Fruit fly (Drosophila melanogaster) whole organism, embryonic: ENCODE measurements around the gene CG32767.
A peak's percentile ranks its signal among the peaks of the same experiment; 100 is the strongest.

Experiments
- Atf-2 ChIP-seq: fragments of 200-800 bp; sonication (Bioruptor generic); optimal IDR thresholded peaks from 2 replicates; lab custom pipeline; 2016; ENCODE audit warnings: missing biosample characterization, missing genetic modification characterization
- CG10321 ChIP-seq: fragments of 200-800 bp; sonication (Bioruptor generic); IDR thresholded peaks from 2 replicates; pipeline ENCODE4 v1.3.6; 2022; ENCODE audit warnings: missing biosample characterization, missing genetic modification characterization
- CG11398 ChIP-seq: fragments of 200-800 bp; sonication (Bioruptor generic); optimal IDR thresholded peaks from 2 replicates; lab custom pipeline; 2016; ENCODE audit warnings: missing biosample characterization, missing genetic modification characterization
- CG13287 ChIP-seq: fragments of 200-800 bp; sonication (Bioruptor generic); IDR thresholded peaks from 2 replicates; pipeline ENCODE4 v1.3.6; 2022; ENCODE audit warnings: missing biosample characterization, missing genetic modification characterization; ENCODE audit not compliant: partially characterized antibody
- CG14860 ChIP-seq: fragments of 200-800 bp; sonication (Bioruptor generic); IDR thresholded peaks from 3 replicates; pipeline ENCODE4 v1.3.6; 2022; ENCODE audit warnings: missing biosample characterization, missing genetic modification characterization; ENCODE audit not compliant: partially characterized antibody
- CG17802 ChIP-seq: fragments of 200-800 bp; sonication (Bioruptor generic); optimal IDR thresholded peaks from 2 replicates; lab custom pipeline; 2018; ENCODE audit warnings: missing biosample characterization, mild to moderate bottlenecking, missing genetic modification characterization, moderate library complexity
- CG17829 ChIP-seq: fragments of 200-800 bp; optimal IDR thresholded peaks from 2 replicates; lab custom pipeline; 2019; ENCODE audit warnings: missing biosample characterization, mild to moderate bottlenecking, missing genetic modification characterization, moderate library complexity
- CG33213 ChIP-seq: fragments of 200-800 bp; sonication (Bioruptor generic); optimal IDR thresholded peaks from 3 replicates; lab custom pipeline; 2016; ENCODE audit warnings: missing biosample characterization, missing genetic modification characterization
- CG4328 ChIP-seq: fragments of 200-800 bp; sonication (Bioruptor generic); optimal IDR thresholded peaks from 3 replicates; lab custom pipeline; 2017; ENCODE audit warnings: missing biosample characterization, missing genetic modification reagents, missing genetic modification characterization
- CG4707 ChIP-seq: fragments of 200-800 bp; sonication (Bioruptor generic); optimal IDR thresholded peaks from 2 replicates; lab custom pipeline; 2018; ENCODE audit warnings: missing biosample characterization, mild to moderate bottlenecking, missing genetic modification characterization, moderate library complexity
- CG4730 ChIP-seq: fragments of 200-800 bp; sonication (Bioruptor generic); IDR thresholded peaks from 2 replicates; pipeline ENCODE4 v1.3.6; 2022; ENCODE audit warnings: missing biosample characterization, missing genetic modification characterization
- CG6254 ChIP-seq: fragments of 200-800 bp; sonication (Bioruptor generic); optimal IDR thresholded peaks from 3 replicates; lab custom pipeline; 2017; ENCODE audit warnings: mild to moderate bottlenecking, missing biosample characterization, missing genetic modification reagents, missing genetic modification characterization
- CG6683 ChIP-seq: fragments of 200-800 bp; sonication (Bioruptor generic); optimal IDR thresholded peaks from 2 replicates; lab custom pipeline; 2017; ENCODE audit warnings: missing biosample characterization, mild to moderate bottlenecking, missing genetic modification characterization, missing genetic modification reagents
- CG6689 ChIP-seq: fragments of 200-800 bp; sonication (Bioruptor generic); IDR thresholded peaks from 2 replicates; pipeline ENCODE4 v1.3.6; 2022; ENCODE audit warnings: missing biosample characterization, missing genetic modification characterization
- CG7556 ChIP-seq: fragments of 200-800 bp; sonication (Bioruptor generic); optimal IDR thresholded peaks from 2 replicates; lab custom pipeline; 2017; ENCODE audit warnings: missing biosample characterization, mild to moderate bottlenecking, missing genetic modification characterization
- CG7928 ChIP-seq: fragments of 200-800 bp; sonication (Bioruptor generic); optimal IDR thresholded peaks from 2 replicates; lab custom pipeline; 2017; ENCODE audit warnings: missing biosample characterization, mild to moderate bottlenecking, missing genetic modification characterization
- CG8281 ChIP-seq: fragments of 200-800 bp; sonication (Bioruptor generic); optimal IDR thresholded peaks from 2 replicates; lab custom pipeline; 2018; ENCODE audit warnings: missing biosample characterization, mild to moderate bottlenecking, missing genetic modification characterization, moderate library complexity
- CG8765 ChIP-seq: fragments of 200-800 bp; sonication (Bioruptor generic); IDR thresholded peaks from 2 replicates; pipeline ENCODE4 v1.3.6; 2022; ENCODE audit warnings: missing biosample characterization, missing genetic modification characterization
- CG9727 ChIP-seq: fragments of 200-800 bp; sonication (Bioruptor generic); optimal IDR thresholded peaks from 3 replicates; lab custom pipeline; 2017; ENCODE audit warnings: missing biosample characterization, mild to moderate bottlenecking, missing genetic modification characterization
- Camta ChIP-seq: fragments of 200-800 bp; sonication (Bioruptor generic); optimal IDR thresholded peaks from 2 replicates; lab custom pipeline; 2016; ENCODE audit warnings: missing biosample characterization, missing genetic modification characterization
- Chrac-16 ChIP-seq: fragments of 200-800 bp; sonication (Bioruptor generic); optimal IDR thresholded peaks from 3 replicates; lab custom pipeline; 2016; ENCODE audit warnings: missing biosample characterization, missing genetic modification characterization
- D19A ChIP-seq: fragments of 200-800 bp; optimal IDR thresholded peaks from 3 replicates; lab custom pipeline; 2019; ENCODE audit warnings: missing biosample characterization, mild to moderate bottlenecking, missing genetic modification characterization, moderate library complexity
- Dip2 ChIP-seq: fragments of 200-800 bp; sonication (Bioruptor generic); IDR thresholded peaks from 2 replicates; pipeline ENCODE4 v1.3.6; 2022; ENCODE audit warnings: missing biosample characterization, missing genetic modification characterization
- Ets97D ChIP-seq: fragments of 200-800 bp; sonication (Bioruptor generic); optimal IDR thresholded peaks from 3 replicates; lab custom pipeline; 2016; ENCODE audit warnings: missing biosample characterization, missing genetic modification characterization
- Kr ChIP-seq: fragments of 200-800 bp; sonication (Bioruptor generic); optimal IDR thresholded peaks from 2 replicates; lab custom pipeline; 2017; ENCODE audit warnings: missing biosample characterization, mild to moderate bottlenecking, missing genetic modification characterization
- Mes4 ChIP-seq: fragments of 200-800 bp; sonication (Bioruptor generic); optimal IDR thresholded peaks from 2 replicates; lab custom pipeline; 2016; ENCODE audit warnings: missing biosample characterization, missing genetic modification characterization
- Oli ChIP-seq: fragments of 200-800 bp; sonication (Bioruptor generic); optimal IDR thresholded peaks from 2 replicates; lab custom pipeline; 2018; ENCODE audit warnings: missing biosample characterization, mild to moderate bottlenecking, missing genetic modification characterization, moderate library complexity
- Sry-δ ChIP-seq: fragments of 200-800 bp; sonication (Bioruptor generic); optimal IDR thresholded peaks from 2 replicates; lab custom pipeline; 2016; ENCODE audit warnings: missing biosample characterization, missing genetic modification characterization
- Xbp1 ChIP-seq: fragments of 200-800 bp; sonication (Bioruptor generic); optimal IDR thresholded peaks from 3 replicates; lab custom pipeline; 2016; ENCODE audit warnings: missing biosample characterization, mild to moderate bottlenecking, missing genetic modification characterization
- ac ChIP-seq: fragments of 200-800 bp; sonication (Bioruptor generic); optimal IDR thresholded peaks from 3 replicates; lab custom pipeline; 2017; ENCODE audit warnings: missing biosample characterization, mild to moderate bottlenecking, missing genetic modification characterization
- bbx ChIP-seq: fragments of 200-800 bp; sonication (Bioruptor generic); IDR thresholded peaks from 2 replicates; pipeline ENCODE4 v1.3.6; 2022; ENCODE audit warnings: missing biosample characterization, missing genetic modification characterization; ENCODE audit not compliant: partially characterized antibody
- dan ChIP-seq: fragments of 200-800 bp; sonication (Bioruptor generic); IDR thresholded peaks from 2 replicates; pipeline ENCODE4 v1.3.6; 2022; ENCODE audit warnings: missing biosample characterization, missing genetic modification characterization
- esg ChIP-seq: fragments of 200-800 bp; sonication (Bioruptor generic); conservative IDR thresholded peaks from 2 replicates; pipeline ENCODE4 v1.3.6; 2022; ENCODE audit warnings: missing biosample characterization, missing genetic modification characterization
- eyg ChIP-seq: fragments of 200-800 bp; sonication (Bioruptor generic); optimal IDR thresholded peaks from 3 replicates; lab custom pipeline; 2016; ENCODE audit warnings: missing biosample characterization, missing genetic modification characterization
- fd96Cb ChIP-seq: fragments of 200-800 bp; sonication (Bioruptor generic); optimal IDR thresholded peaks from 2 replicates; lab custom pipeline; 2018; ENCODE audit warnings: missing biosample characterization, mild to moderate bottlenecking, missing genetic modification characterization, moderate library complexity
- gem ChIP-seq: fragments of 200-800 bp; sonication (Bioruptor generic); optimal IDR thresholded peaks from 2 replicates; lab custom pipeline; 2019; ENCODE audit warnings: missing biosample characterization, mild to moderate bottlenecking, missing genetic modification characterization, moderate library complexity
- gro ChIP-seq: fragments of 200-800 bp; sonication (Bioruptor generic); optimal IDR thresholded peaks from 2 replicates; lab custom pipeline; 2016; ENCODE audit warnings: missing biosample characterization, missing genetic modification characterization
- gsb-n ChIP-seq: fragments of 200-800 bp; sonication (Bioruptor generic); optimal IDR thresholded peaks from 3 replicates; lab custom pipeline; 2018; ENCODE audit warnings: missing biosample characterization, mild to moderate bottlenecking, missing genetic modification characterization
- hbn ChIP-seq: fragments of 200-800 bp; sonication (Bioruptor generic); IDR thresholded peaks from 2 replicates; pipeline ENCODE4 v1.3.6; 2022; ENCODE audit warnings: missing biosample characterization, missing genetic modification characterization; ENCODE audit not compliant: partially characterized antibody
- hth ChIP-seq: fragments of >200 bp; optimal IDR thresholded peaks from 2 replicates; lab custom pipeline; 2017; ENCODE audit warnings: inconsistent platforms
- inv ChIP-seq: fragments of 200-800 bp; sonication (Bioruptor generic); IDR thresholded peaks from 2 replicates; pipeline ENCODE4 v1.3.6; 2022; ENCODE audit warnings: missing biosample characterization, missing genetic modification characterization; ENCODE audit not compliant: partially characterized antibody
- jumu ChIP-seq: fragments of 200-800 bp; sonication (Bioruptor generic); optimal IDR thresholded peaks from 3 replicates; lab custom pipeline; 2016; ENCODE audit warnings: missing biosample characterization, missing genetic modification characterization
- klu ChIP-seq: fragments of 200-800 bp; sonication (Bioruptor generic); IDR thresholded peaks from 2 replicates; pipeline ENCODE4 v1.3.6; 2022; ENCODE audit warnings: missing biosample characterization, missing genetic modification characterization
- nau ChIP-seq: fragments of 200-800 bp; sonication (Bioruptor generic); optimal IDR thresholded peaks from 3 replicates; lab custom pipeline; 2017; ENCODE audit warnings: missing biosample characterization, mild to moderate bottlenecking, missing genetic modification characterization, missing genetic modification reagents
- odd ChIP-seq: fragments of 200-800 bp; sonication (Bioruptor generic); optimal IDR thresholded peaks from 2 replicates; lab custom pipeline; 2017; ENCODE audit warnings: missing biosample characterization, mild to moderate bottlenecking, missing genetic modification characterization
- pum ChIP-seq: fragments of 200-800 bp; sonication (Bioruptor generic); optimal IDR thresholded peaks from 2 replicates; lab custom pipeline; 2016; ENCODE audit warnings: missing biosample characterization, missing genetic modification characterization
- repo ChIP-seq: fragments of 200-800 bp; sonication (Bioruptor generic); optimal IDR thresholded peaks from 2 replicates; lab custom pipeline; 2016; ENCODE audit warnings: missing biosample characterization, missing genetic modification characterization
- row ChIP-seq: fragments of 200-800 bp; sonication (Bioruptor generic); IDR thresholded peaks from 3 replicates; pipeline ENCODE4 v1.3.6; 2022; ENCODE audit warnings: missing biosample characterization, missing genetic modification characterization
- sens-2 ChIP-seq: fragments of 200-800 bp; sonication (Bioruptor generic); IDR thresholded peaks from 2 replicates; pipeline ENCODE4 v1.3.6; 2022; ENCODE audit warnings: missing biosample characterization, missing genetic modification characterization
- ttk ChIP-seq: fragments of 200-800 bp; sonication (Bioruptor generic); IDR thresholded peaks from 2 replicates; pipeline ENCODE4 v2.1.2; 2022; ENCODE audit warnings: missing biosample characterization, missing genetic modification characterization

CG32767 gene

dm6 chrX:5082840-5083646 lies 1.5 kb downstream of the CG32767 start (continued):
- TF ChIP-seq gem (tag; lab: Kevin White, UChicago) = no peak
- peak; percentile 83 for TF ChIP-seq Ets97D
- TF ChIP-seq ac = no peak
- peak; percentile 21 for TF ChIP-seq nau (GFP tag; lab: Kevin White, UChicago)
- no peak for TF ChIP-seq Camta (GFP tag; lab: Kevin White, UChicago)
- no peak for TF ChIP-seq CG11398 (GFP tag; lab: Kevin White, UChicago)
- TF ChIP-seq ttk (GFP tag; lab: Robert Waterston, UW) = no peak
- TF ChIP-seq CG6689 (GFP tag; lab: Robert Waterston, UW) = no peak
- peak; percentile 43 for TF ChIP-seq bbx (GFP tag; lab: Robert Waterston, UW)
- no peak for TF ChIP-seq CG8281 (tag; lab: Kevin White, UChicago)
- no peak for TF ChIP-seq sens-2 (GFP tag; lab: Robert Waterston, UW)
- TF ChIP-seq dan (GFP tag; lab: Robert Waterston, UW) = no peak
- TF ChIP-seq klu (GFP tag; lab: Robert Waterston, UW) = no peak
- TF ChIP-seq CG6683 (GFP tag; lab: Kevin White, UChicago) = no peak
- no peak for TF ChIP-seq CG4730 (GFP tag; lab: Robert Waterston, UW)
- no peak for TF ChIP-seq CG4707 (GFP tag; lab: Kevin White, UChicago)
- no peak for TF ChIP-seq CG9727
- no peak for TF ChIP-seq CG7556 (GFP tag; lab: Kevin White, UChicago)
- TF ChIP-seq inv (GFP tag; lab: Robert Waterston, UW) = no peak
- TF ChIP-seq pum (GFP tag; lab: Kevin White, UChicago) = peak; percentile 10
- peak; percentile 34 for TF ChIP-seq jumu (GFP tag; lab: Kevin White, UChicago)
- no peak for TF ChIP-seq Oli (tag; lab: Kevin White, UChicago)
- no peak for TF ChIP-seq CG17802 (tag; lab: Kevin White, UChicago)
- TF ChIP-seq Xbp1 = peak; percentile 6
- no peak for TF ChIP-seq D19A
- no peak for TF ChIP-seq gsb-n (tag; lab: Kevin White, UChicago)
- no peak for TF ChIP-seq eyg (GFP tag; lab: Kevin White, UChicago)
- no peak for TF ChIP-seq Chrac-16 (GFP tag; lab: Kevin White, UChicago)
- TF ChIP-seq hbn (GFP tag; lab: Robert Waterston, UW) = 0 out of 2 replicates have a peak, but pooled peaks have one; percentile 26
- peak; percentile 6; the same call in 1 of the 2 replicates for TF ChIP-seq CG13287 (GFP tag; lab: Robert Waterston, UW)
- TF ChIP-seq odd = no peak
- peak; percentile 89 for TF ChIP-seq CG7928
- no peak for TF ChIP-seq esg
- peak; percentile 16; the same call in 1 of the 2 replicates for TF ChIP-seq CG10321 (GFP tag; lab: Robert Waterston, UW)
- TF ChIP-seq repo = peak; percentile 25
- TF ChIP-seq CG8765 (GFP tag; lab: Robert Waterston, UW) = no peak
- no peak for TF ChIP-seq CG4328
- TF ChIP-seq Atf-2 (GFP tag; lab: Kevin White, UChicago) = no peak
- TF ChIP-seq fd96Cb (tag; lab: Kevin White, UChicago) = no peak
- TF ChIP-seq CG33213 (GFP tag; lab: Kevin White, UChicago) = peak; percentile 34
- no peak for TF ChIP-seq Mes4
- TF ChIP-seq gro = peak; percentile 17
- TF ChIP-seq hth (lab: Kevin White, UChicago) = no peak
- no peak for TF ChIP-seq row
- no peak for TF ChIP-seq Kr
- no peak for TF ChIP-seq CG17829 (tag; lab: Kevin White, UChicago)
- peak; percentile 31 for TF ChIP-seq Sry-δ (GFP tag; lab: Kevin White, UChicago)
- no peak for TF ChIP-seq CG14860 (GFP tag; lab: Robert Waterston, UW)
- no peak for TF ChIP-seq CG6254 (GFP tag; lab: Kevin White, UChicago)
- TF ChIP-seq Dip2 (GFP tag; lab: Robert Waterston, UW) = no peak
